Fruit fly (Drosophila melanogaster) whole organism, adult: ENCODE results near the gene CG12994.

Experiments used
- CG11617 ChIP-seq: fragments of 200-800 bp; sonication (Bioruptor generic); optimal IDR thresholded peaks from 2 replicates; lab custom pipeline; 2017; ENCODE audit warnings: mild to moderate bottlenecking, missing biosample characterization, missing genetic modification reagents, missing genetic modification characterization
- CG12768 ChIP-seq: fragments of 200-800 bp; sonication (Bioruptor generic); optimal IDR thresholded peaks from 2 replicates; lab custom pipeline; 2017; ENCODE audit warnings: missing biosample characterization, missing genetic modification characterization, mild to moderate bottlenecking, moderate library complexity, missing genetic modification reagents
- CG14711 ChIP-seq: fragments of 200-800 bp; sonication (Bioruptor generic); optimal IDR thresholded peaks from 2 replicates; lab custom pipeline; 2018; ENCODE audit warnings: missing biosample characterization, mild to moderate bottlenecking, missing genetic modification characterization, moderate library complexity
- CG1620 ChIP-seq: fragments of 200-800 bp; sonication (Bioruptor generic); optimal IDR thresholded peaks from 2 replicates; lab custom pipeline; 2016; ENCODE audit warnings: missing biosample characterization, missing genetic modification characterization
- CG33017 ChIP-seq: fragments of 200-800 bp; sonication (Bioruptor generic); optimal IDR thresholded peaks from 2 replicates; lab custom pipeline; 2018; ENCODE audit warnings: missing biosample characterization, mild to moderate bottlenecking, missing genetic modification characterization, moderate library complexity
- CG5204 ChIP-seq: fragments of 200-800 bp; sonication (Bioruptor generic); optimal IDR thresholded peaks from 2 replicates; lab custom pipeline; 2016; ENCODE audit warnings: missing biosample characterization, missing genetic modification characterization
- CG7045 ChIP-seq: fragments of 200-800 bp; sonication (Bioruptor generic); optimal IDR thresholded peaks from 2 replicates; lab custom pipeline; 2017; ENCODE audit warnings: missing biosample characterization, mild to moderate bottlenecking, missing genetic modification characterization
- CG7101 ChIP-seq: fragments of 200-800 bp; sonication (Bioruptor generic); optimal IDR thresholded peaks from 2 replicates; lab custom pipeline; 2018; ENCODE audit warnings: missing biosample characterization, mild to moderate bottlenecking, missing genetic modification characterization, moderate library complexity
- Clk ChIP-seq: fragments of 200-800 bp; sonication (Bioruptor generic); optimal IDR thresholded peaks from 2 replicates; lab custom pipeline; 2017; ENCODE audit warnings: missing biosample characterization, missing genetic modification characterization
- Crg-1 ChIP-seq: fragments of 200-800 bp; sonication (Bioruptor generic); optimal IDR thresholded peaks from 2 replicates; lab custom pipeline; 2016; ENCODE audit warnings: missing biosample characterization, missing genetic modification characterization
- Hr96 ChIP-seq: fragments of 200-800 bp; sonication (Bioruptor generic); optimal IDR thresholded peaks from 2 replicates; lab custom pipeline; 2016; ENCODE audit warnings: missing biosample characterization, missing genetic modification characterization
- Mnt ChIP-seq: fragments of 200-800 bp; sonication (Bioruptor generic); optimal IDR thresholded peaks from 2 replicates; lab custom pipeline; 2016; ENCODE audit warnings: missing biosample characterization, mild to moderate bottlenecking, missing genetic modification characterization
- bab1 ChIP-seq: fragments of 200-800 bp; sonication (Bioruptor generic); optimal IDR thresholded peaks from 3 replicates; lab custom pipeline; 2019; ENCODE audit warnings: missing biosample characterization, mild to moderate bottlenecking, missing genetic modification characterization, moderate library complexity
- cic ChIP-seq: fragments of 200-800 bp; sonication (Bioruptor generic); optimal IDR thresholded peaks from 2 replicates; lab custom pipeline; 2017; ENCODE audit warnings: missing biosample characterization, mild to moderate bottlenecking, missing genetic modification characterization, moderate library complexity
- cnc ChIP-seq, 2 experiments: fragments of >200 bp; optimal IDR thresholded peaks; 2 replicates each; lab custom pipeline; 2017
- kay ChIP-seq: fragments of 200-800 bp; sonication (Bioruptor generic); peaks from one replicate; lab custom pipeline; 2016; ENCODE audit warnings: missing biosample characterization, missing genetic modification characterization, borderline replicate concordance
- ovo ChIP-seq: fragments of 200-800 bp; sonication (Bioruptor generic); optimal IDR thresholded peaks from 2 replicates; lab custom pipeline; 2016; ENCODE audit warnings: missing biosample characterization, missing genetic modification characterization
- pad ChIP-seq: fragments of 200-800 bp; sonication (Bioruptor generic); optimal IDR thresholded peaks from 3 replicates; lab custom pipeline; 2017; ENCODE audit warnings: missing biosample characterization, missing genetic modification characterization, mild to moderate bottlenecking, moderate library complexity, missing genetic modification reagents
- tj ChIP-seq: fragments of 200-800 bp; sonication (Bioruptor generic); optimal IDR thresholded peaks from 3 replicates; lab custom pipeline; 2017; ENCODE audit warnings: missing biosample characterization, mild to moderate bottlenecking, missing genetic modification characterization, moderate library complexity
- toe ChIP-seq: fragments of 200-800 bp; sonication (Bioruptor generic); optimal IDR thresholded peaks from 2 replicates; lab custom pipeline; 2016; ENCODE audit warnings: missing biosample characterization, missing genetic modification characterization

The CG12994 gene

dm6 chrX:17397103-17397711 lies 46.6 kb downstream of the CG12994 start, which contains the start of gene B-H1:
Gene B-H1, plus strand, starts transcription at chrX:17397478.
- TF ChIP-seq cic (GFP tag; lab: Kevin White, UChicago) (no peak), toe (GFP tag; lab: Kevin White, UChicago) (no peak), CG7045 (GFP tag; lab: Kevin White, UChicago) (no peak), CG7101 (tag; lab: Kevin White, UChicago) (no peak), Hr96 (GFP tag; lab: Kevin White, UChicago) (no peak), kay (GFP tag; lab: Kevin White, UChicago) (no peak), Clk (no peak), CG33017 (tag; lab: Kevin White, UChicago) (no peak), cnc (optimal IDR thresholded peaks at IDR 0.05; lab: Kevin White, UChicago) (no peak), bab1 (no peak), ovo (GFP tag; lab: Kevin White, UChicago) (no peak), tj (GFP tag; lab: Kevin White, UChicago) (no peak), CG14711 (no peak), Mnt (GFP tag; lab: Kevin White, UChicago) (no peak), CG5204 (no peak), Crg-1 (GFP tag; lab: Kevin White, UChicago) (no peak), CG1620 (GFP tag; lab: Kevin White, UChicago) (no peak)

dm6 chrX:17382995-17383394 lies 60.8 kb downstream of the CG12994 start:
- TF ChIP-seq Clk: no peak
- TF ChIP-seq kay (GFP tag; lab: Kevin White, UChicago): no peak
- no peak for TF ChIP-seq CG12768 (GFP tag; lab: Kevin White, UChicago)
- no peak for TF ChIP-seq CG33017 (tag; lab: Kevin White, UChicago)
- no peak for TF ChIP-seq bab1
- no peak for TF ChIP-seq CG1620 (GFP tag; lab: Kevin White, UChicago)
- TF ChIP-seq pad (GFP tag; lab: Kevin White, UChicago): no peak
- TF ChIP-seq Crg-1 (GFP tag; lab: Kevin White, UChicago): no peak
- no peak for TF ChIP-seq CG7045 (GFP tag; lab: Kevin White, UChicago)
- TF ChIP-seq tj (GFP tag; lab: Kevin White, UChicago): no peak
- no peak for TF ChIP-seq CG11617
- no peak for TF ChIP-seq cnc (optimal IDR thresholded peaks at IDR 0.05; lab: Kevin White, UChicago)
- no peak for TF ChIP-seq ovo (GFP tag; lab: Kevin White, UChicago)
- TF ChIP-seq toe (GFP tag; lab: Kevin White, UChicago): no peak
- no peak for TF ChIP-seq CG7101 (tag; lab: Kevin White, UChicago)

- TF ChIP-seq CG14711 (no peak), bab1 (no peak), pad (GFP tag; lab: Kevin White, UChicago) (no peak), CG1620 (GFP tag; lab: Kevin White, UChicago) (no peak), CG5204 (no peak), CG7045 (GFP tag; lab: Kevin White, UChicago) (no peak), Crg-1 (GFP tag; lab: Kevin White, UChicago) (no peak), Clk (no peak), CG11617 (no peak), CG12768 (GFP tag; lab: Kevin White, UChicago) (no peak), toe (GFP tag; lab: Kevin White, UChicago) (no peak), cnc (optimal IDR thresholded peaks at IDR 0.05; lab: Kevin White, UChicago) (no peak), cic (GFP tag; lab: Kevin White, UChicago) (no peak), kay (GFP tag; lab: Kevin White, UChicago) (no peak), Hr96 (GFP tag; lab: Kevin White, UChicago) (no peak), CG33017 (tag; lab: Kevin White, UChicago) (no peak), CG7101 (tag; lab: Kevin White, UChicago) (no peak), tj (GFP tag; lab: Kevin White, UChicago) (no peak), Mnt (GFP tag; lab: Kevin White, UChicago) (no peak)
Observed at dm6 chrX:17379430-17379829, 64.4 kb downstream of the CG12994 start.
